Fruit fly (Drosophila melanogaster): ENCODE results near the gene CG2004.
A peak's percentile ranks its signal among the peaks of the same experiment; 100 is the strongest.

Gene CG2004

dm6 chrX:8746933-8747332 lies 32.2 kb upstream of the CG2004 start:
- TF ChIP-seq CG14860 (GFP tag; IDR thresholded peaks at IDR 0.05; ENCODE audit: partially characterized antibody), result 0 out of 3 replicates have a peak, but pooled peaks have one; percentile 24
- TF ChIP-seq emc (GFP tag; optimal IDR thresholded peaks at IDR 0.05), result no peak
- TF ChIP-seq inv (GFP tag; IDR thresholded peaks at IDR 0.05; ENCODE audit: partially characterized antibody), result peak; percentile 15; the same call in 1 of the 2 replicates
- 0 out of 3 replicates have a peak, but pooled peaks have one; percentile 56 for TF ChIP-seq CG6791 (GFP tag; IDR thresholded peaks at IDR 0.05; ENCODE audit: partially characterized antibody)
- peak; percentile 57; the same call in 2 of the 3 replicates for TF ChIP-seq HLH4C (GFP tag; IDR thresholded peaks at IDR 0.05; ENCODE audit: partially characterized antibody)
- 0 out of 3 replicates have a peak, but pooled peaks have one; percentile 46 for TF ChIP-seq mld (GFP tag; IDR thresholded peaks at IDR 0.05; ENCODE audit: partially characterized antibody)
- TF ChIP-seq CG16813 (GFP tag; IDR thresholded peaks at IDR 0.05; ENCODE audit: partially characterized antibody), result peak; percentile 52
- no peak for TF ChIP-seq CG7987 (GFP tag; optimal IDR thresholded peaks at IDR 0.05)
- TF ChIP-seq D (optimal IDR thresholded peaks at IDR 0.05), result no peak
- TF ChIP-seq D (GFP tag; optimal IDR thresholded peaks at IDR 0.05), result no peak
- no peak for TF ChIP-seq CG13894 (tag; optimal IDR thresholded peaks at IDR 0.05)
- 0 out of 3 replicates have a peak, but pooled peaks have one; percentile 31 for TF ChIP-seq vnd (GFP tag; IDR thresholded peaks at IDR 0.05; ENCODE audit: partially characterized antibody)

- TF ChIP-seq abd-A (tag; optimal IDR thresholded peaks at IDR 0.05) (peak; percentile 65), pita (GFP tag; optimal IDR thresholded peaks at IDR 0.05) (no peak), Hr39 (optimal IDR thresholded peaks at IDR 0.05) (peak; percentile 92), CG7372 (GFP tag; IDR thresholded peaks at IDR 0.05) (0 out of 2 replicates have a peak, but pooled peaks have one; percentile 26), cg (GFP tag; optimal IDR thresholded peaks at IDR 0.05) (peak; percentile 36), Mes4 (GFP tag; optimal IDR thresholded peaks at IDR 0.05) (no peak), CG8765 (GFP tag; IDR thresholded peaks at IDR 0.05) (no peak), D19B (GFP tag; optimal IDR thresholded peaks at IDR 0.05) (no peak), CG1024 (GFP tag; IDR thresholded peaks at IDR 0.05) (no peak), crol (GFP tag; IDR thresholded peaks at IDR 0.05) (0 out of 2 replicates have a peak, but pooled peaks have one; percentile 11), Nf-YC (tag; optimal IDR thresholded peaks at IDR 0.05) (peak; percentile 62), sens (GFP tag) (peak; percentile 31), Nf-YB (GFP tag; optimal IDR thresholded peaks at IDR 0.05) (peak; percentile 8), ewg (GFP tag; optimal IDR thresholded peaks at IDR 0.05) (peak; percentile 52)
Measured at dm6 chrX:8743456-8743965, 28.8 kb upstream of the CG2004 start.

dm6 chrX:8732379-8732778 lies 17.7 kb upstream of the CG2004 start:
- TF ChIP-seq abd-A (tag; optimal IDR thresholded peaks at IDR 0.05), result peak; percentile 42
- peak; percentile 95 for TF ChIP-seq CG13894 (tag; optimal IDR thresholded peaks at IDR 0.05)
- TF ChIP-seq pnt (GFP tag; optimal IDR thresholded peaks at IDR 0.05), result no peak
- no peak for TF ChIP-seq hbn (GFP tag; IDR thresholded peaks at IDR 0.05; ENCODE audit: partially characterized antibody)

- TF ChIP-seq CoRest (tag; optimal IDR thresholded peaks at IDR 0.05) (peak; percentile 6), CG30403 (GFP tag; optimal IDR thresholded peaks at IDR 0.05) (peak; percentile 14), CG31441 (GFP tag; IDR thresholded peaks at IDR 0.05) (0 out of 2 replicates have a peak, but pooled peaks have one; percentile 25), CG2712 (tag; optimal IDR thresholded peaks at IDR 0.05) (peak; percentile 36), bsh (GFP tag; optimal IDR thresholded peaks at IDR 0.05) (peak in 1 of 2 experiments; percentile 40), grau (tag; optimal IDR thresholded peaks at IDR 0.05) (peak; percentile 3), CG18262 (tag; optimal IDR thresholded peaks at IDR 0.05) (peak; percentile 8), Xrp1 (GFP tag; IDR thresholded peaks at IDR 0.05) (peak; percentile 35; the same call in 1 of the 2 replicates), CG7987 (GFP tag; optimal IDR thresholded peaks at IDR 0.05) (no peak), CG12391 (tag; optimal IDR thresholded peaks at IDR 0.05) (peak; percentile 28), dati (GFP tag; IDR thresholded peaks at IDR 0.05) (no peak), slbo (GFP tag; IDR thresholded peaks at IDR 0.05) (no peak), pros (GFP tag; optimal IDR thresholded peaks at IDR 0.05) (no peak), Ptx1 (GFP tag; IDR thresholded peaks at IDR 0.05) (0 out of 2 replicates have a peak, but pooled peaks have one; percentile 16), sens (GFP tag) (peak; percentile 72), CG10979 (tag; optimal IDR thresholded peaks at IDR 0.05) (peak; percentile 30), nmo (GFP tag; optimal IDR thresholded peaks at IDR 0.05) (peak; percentile 9), CG13894 (tag; optimal IDR thresholded peaks at IDR 0.05) (peak; percentile 35), unpg (GFP tag; optimal IDR thresholded peaks at IDR 0.05) (peak; percentile 22), tin (GFP tag; optimal IDR thresholded peaks at IDR 0.05) (no peak)
Measured at dm6 chrX:8731464-8731863, 16.7 kb upstream of the CG2004 start.

Measured in whole organism, embryonic.